Worm (Caenorhabditis elegans): ENCODE data around the gene T07D4.5.

Gene T07D4.5

DNA sequence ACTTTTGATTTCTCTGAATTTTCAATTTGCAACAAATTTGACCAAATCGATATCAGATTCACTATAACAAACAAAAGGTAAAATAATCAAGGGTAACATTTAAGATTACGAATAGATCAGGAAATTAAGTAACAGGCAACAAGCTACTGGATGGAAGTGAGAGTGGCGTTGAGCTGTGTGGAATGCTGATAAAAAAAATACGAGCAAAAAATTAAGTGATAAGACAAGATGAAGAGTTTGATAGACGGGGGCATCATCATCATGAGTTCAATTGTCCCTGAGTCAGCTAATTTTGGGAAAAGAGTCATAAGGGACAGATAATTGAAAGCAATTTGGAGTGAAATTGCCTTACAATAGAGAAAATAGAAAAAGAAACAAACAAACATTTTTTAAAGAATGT, 17.3 kb downstream of the T07D4.5 start:
- TF ChIP-seq nhr-28 (tag; optimal IDR thresholded peaks at IDR 0.05), result peak; percentile 34
- TF ChIP-seq ceh-62 (tag; optimal IDR thresholded peaks at IDR 0.05), result no peak
- no peak for TF ChIP-seq nhr-11 (tag; optimal IDR thresholded peaks at IDR 0.05)
- peak; percentile 80 for TF ChIP-seq pqm-1 (tag; optimal IDR thresholded peaks at IDR 0.05)
- TF ChIP-seq hlh-30 (tag; optimal IDR thresholded peaks at IDR 0.05; ENCODE audit: insufficient read depth), result peak; percentile 8
- peak; percentile 25 for TF ChIP-seq aha-1 (tag)
- peak; percentile 58 for TF ChIP-seq hlh-11 (tag; optimal IDR thresholded peaks at IDR 0.05)
- TF ChIP-seq dmd-6 (GFP tag; IDR thresholded peaks at IDR 0.05), result peak; percentile 76

DNA sequence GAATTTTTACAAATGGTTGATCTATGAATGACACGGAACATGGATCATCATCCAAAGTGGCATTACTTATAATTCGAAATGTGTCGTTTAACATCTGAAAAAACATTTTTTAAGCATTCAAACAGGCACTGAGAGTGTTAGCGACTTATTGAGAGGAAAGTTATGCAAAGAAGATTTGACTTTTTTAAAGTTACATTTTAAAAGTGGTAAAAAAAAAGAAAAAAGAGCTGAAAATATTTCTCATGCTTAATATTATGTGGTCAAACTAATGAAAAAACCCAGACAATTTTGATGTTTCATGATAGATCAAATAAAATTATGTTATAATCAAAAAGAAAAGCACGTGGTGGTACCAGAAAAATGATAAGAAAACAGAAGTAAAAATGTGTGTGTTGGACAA, 19.1 kb downstream of the T07D4.5 start, which contains the start of gene npr-20:
Gene npr-20, minus strand, starts transcription at position 101 of the 400 bp plus-strand sequence.
- TF ChIP-seq nhr-41 (GFP tag; IDR thresholded peaks at IDR 0.05) (no peak), jun-1 (tag; optimal IDR thresholded peaks at IDR 0.05) (no peak), mxl-3 (GFP tag; optimal IDR thresholded peaks at IDR 0.05) (no peak), attf-4 (tag; optimal IDR thresholded peaks at IDR 0.05) (no peak), T26A8.4 (GFP tag; IDR thresholded peaks at IDR 0.05) (no peak), lin-15B (tag; optimal IDR thresholded peaks at IDR 0.05) (no peak), nhr-237 (tag; optimal IDR thresholded peaks at IDR 0.05) (no peak), zfp-3 (GFP tag; conservative IDR thresholded peaks at IDR 0.05) (no peak), T20F7.1 (GFP tag; optimal IDR thresholded peaks at IDR 0.05) (no peak), duxl-1 (tag; optimal IDR thresholded peaks at IDR 0.05; ENCODE audit: poor library complexity) (no peak), zip-11 (GFP tag; IDR thresholded peaks at IDR 0.05) (no peak), nhr-28 (tag; optimal IDR thresholded peaks at IDR 0.05) (no peak), dmd-9 (GFP tag; IDR thresholded peaks at IDR 0.05) (no peak)

DNA sequence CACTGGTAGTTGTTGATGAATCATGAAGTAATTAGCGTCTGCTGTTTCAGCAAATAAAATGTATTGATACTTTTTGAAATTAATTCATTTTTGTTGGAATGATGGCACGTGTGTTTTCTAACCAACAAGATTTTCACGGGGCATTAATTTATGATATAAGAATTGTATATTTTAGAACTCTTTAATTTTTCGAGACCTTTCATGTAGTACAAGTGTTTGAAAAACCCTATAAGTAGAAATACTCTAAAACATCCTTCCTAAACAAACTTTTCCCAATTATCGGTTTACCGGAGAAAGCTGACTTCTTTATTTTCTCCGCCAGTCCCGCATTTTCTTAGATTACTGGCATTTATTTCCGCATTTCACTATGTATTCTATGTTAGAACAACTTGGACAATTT, 24.5 kb downstream of the T07D4.5 start, which contains the start of gene snb-6:
Gene snb-6, minus strand, starts transcription at position 101 of the 400 bp plus-strand sequence.
- TF ChIP-seq tag-97 (GFP tag; IDR thresholded peaks at IDR 0.05) (no peak), nhr-11 (tag; optimal IDR thresholded peaks at IDR 0.05) (no peak), attf-4 (tag; optimal IDR thresholded peaks at IDR 0.05) (no peak), unc-62 (GFP tag; optimal IDR thresholded peaks at IDR 0.05 in 1 of 2) (peak in 1 of 2 experiments; percentile 40), unc-62 (tag; optimal IDR thresholded peaks at IDR 0.05) (no peak), ceh-82 (tag; optimal IDR thresholded peaks at IDR 0.05) (no peak), R02D3.7 (tag; optimal IDR thresholded peaks at IDR 0.05) (no peak)

DNA sequence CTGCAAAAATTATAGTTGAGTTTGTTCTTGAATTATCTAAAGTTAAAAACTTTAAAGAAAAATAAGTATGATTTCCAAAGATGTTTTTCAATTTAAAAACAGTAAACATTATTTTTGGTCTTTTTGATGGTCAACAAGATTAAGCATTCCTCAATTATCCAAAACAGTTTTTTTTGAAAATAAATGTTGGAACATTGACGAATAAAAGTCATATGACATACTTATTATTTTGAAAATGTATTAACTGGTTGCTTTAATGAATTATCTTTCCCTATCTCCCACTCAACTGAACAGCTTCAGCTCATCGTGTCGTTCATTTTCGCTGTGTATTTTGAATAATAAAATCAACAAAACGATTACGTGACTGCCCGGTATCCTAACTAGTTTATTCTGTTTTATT, 27.1 kb downstream of the T07D4.5 start:
- no peak for TF ChIP-seq F44E2.7 (GFP tag; IDR thresholded peaks at IDR 0.05)
- peak; percentile 92 for TF ChIP-seq aha-1 (tag)

DNA sequence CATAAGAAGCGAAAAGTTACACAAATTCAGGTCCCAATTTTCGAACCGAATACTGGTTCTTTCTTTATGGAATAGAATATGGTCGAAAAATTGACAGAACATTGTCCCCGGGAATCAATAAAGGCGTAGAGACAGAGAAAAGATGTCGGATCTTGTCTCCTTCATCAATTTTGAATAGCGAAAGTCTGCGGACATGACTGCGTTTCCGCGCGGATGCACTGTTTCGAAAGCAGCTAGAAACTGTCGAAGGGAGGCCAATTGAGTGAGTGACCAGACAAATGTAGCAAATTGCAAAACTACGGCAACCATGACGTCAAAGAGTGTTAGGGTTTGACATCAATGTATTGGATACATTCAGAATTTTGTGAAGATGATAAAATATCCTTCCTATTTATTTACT, 27.6 kb downstream of the T07D4.5 start:
- no peak for TF ChIP-seq zfp-3 (GFP tag; conservative IDR thresholded peaks at IDR 0.05)
- TF ChIP-seq mep-1 (tag; optimal IDR thresholded peaks at IDR 0.05), result no peak
- no peak for TF ChIP-seq lin-1 (GFP tag; IDR thresholded peaks at IDR 0.05)
- no peak for TF ChIP-seq Y105C5A.15 (GFP tag; IDR thresholded peaks at IDR 0.05)
- no peak for TF ChIP-seq lin-38 (GFP tag; IDR thresholded peaks at IDR 0.05)
- no peak for TF ChIP-seq attf-4 (tag; optimal IDR thresholded peaks at IDR 0.05)
- TF ChIP-seq ztf-7 (tag; optimal IDR thresholded peaks at IDR 0.05), result no peak
- TF ChIP-seq pqm-1 (tag; optimal IDR thresholded peaks at IDR 0.05), result no peak

DNA sequence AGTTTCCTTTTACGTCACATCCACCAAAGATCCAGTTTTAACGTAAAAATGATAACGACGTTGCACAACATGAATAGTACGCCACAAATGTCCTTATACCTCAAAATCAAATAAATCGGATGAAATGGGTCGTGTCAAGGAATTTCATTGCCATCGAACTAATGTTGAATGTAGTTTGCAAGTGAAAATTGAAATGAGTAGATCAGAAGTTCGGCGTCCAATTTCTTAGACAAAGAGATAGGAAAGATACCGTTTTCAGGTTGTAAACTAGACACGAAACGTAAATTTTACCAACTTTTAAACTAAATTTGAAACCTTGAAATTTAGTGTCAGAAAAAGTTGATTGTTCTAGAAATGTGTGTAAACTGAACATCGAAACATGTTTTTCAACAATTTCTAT, 29.3 kb downstream of the T07D4.5 start:
- TF ChIP-seq daf-16 (GFP tag; optimal IDR thresholded peaks at IDR 0.05) (no peak), daf-16 (tag; optimal IDR thresholded peaks at IDR 0.05) (no peak), unc-39 (tag; optimal IDR thresholded peaks at IDR 0.05) (no peak), unc-62 (GFP tag; optimal IDR thresholded peaks at IDR 0.05 in 1 of 2) (peak in 1 of 2 experiments; percentile 81), unc-62 (tag; optimal IDR thresholded peaks at IDR 0.05) (no peak)
